Worm (Caenorhabditis elegans): ENCODE results near the gene ZC449.4.

DNA sequence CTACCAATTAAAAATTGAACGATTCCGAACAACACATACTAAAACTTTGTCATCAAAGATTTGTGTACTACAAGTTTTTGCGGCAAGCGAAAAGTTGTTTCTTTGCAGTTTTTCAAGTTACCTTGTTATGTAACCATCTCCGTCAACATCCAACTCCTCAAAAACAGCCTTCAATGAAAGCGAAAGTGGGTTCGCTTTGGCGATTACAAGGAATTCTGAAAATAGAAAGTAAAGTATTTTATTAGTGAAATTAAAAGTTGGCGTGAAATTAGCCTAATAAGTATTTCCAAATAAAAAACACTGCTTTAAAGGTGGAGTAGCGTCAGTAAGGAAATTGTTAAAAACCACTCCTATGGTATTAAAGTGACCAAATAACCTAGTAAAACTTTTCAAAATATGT, 41.8 kb upstream of the ZC449.4 start:
- no peak for TF ChIP-seq aptf-2 (GFP tag; conservative IDR thresholded peaks at IDR 0.05)
- TF ChIP-seq akir-1 (GFP tag; optimal IDR thresholded peaks at IDR 0.05), result no peak
- TF ChIP-seq egrh-3 (GFP tag; IDR thresholded peaks at IDR 0.05), result no peak
- no peak for TF ChIP-seq efl-1 (GFP tag; optimal IDR thresholded peaks at IDR 0.05)
- no peak for TF ChIP-seq somi-1 (GFP tag; optimal IDR thresholded peaks at IDR 0.05)
